Worm (Caenorhabditis elegans) whole organism, L2 larva: ENCODE data around the gene pfn-3.

Experiments used
- ama-1 ChIP-seq: fragments of 150-350 bp; optimal IDR thresholded peaks from 2 replicates; lab custom pipeline; 2018; ENCODE audit warnings: inconsistent platforms
- blmp-1 ChIP-seq: sonication (generic microtip); optimal IDR thresholded peaks from 2 replicates; lab custom pipeline; 2017; ENCODE audit warnings: missing genetic modification characterization, mild to moderate bottlenecking, missing compliant biosample characterization, antibody characterized with exemption, moderate library complexity; ENCODE audit not compliant: insufficient read depth
- nhr-237 ChIP-seq: fragments of 150-350 bp; optimal IDR thresholded peaks from 2 replicates; lab custom pipeline; 2014; ENCODE audit warnings: missing biosample characterization, missing genetic modification characterization
- nhr-25 ChIP-seq: fragments of 150-350 bp; sonication (generic microtip); optimal IDR thresholded peaks from 3 replicates; lab custom pipeline; 2014; ENCODE audit warnings: missing biosample characterization, missing genetic modification characterization

DNA sequence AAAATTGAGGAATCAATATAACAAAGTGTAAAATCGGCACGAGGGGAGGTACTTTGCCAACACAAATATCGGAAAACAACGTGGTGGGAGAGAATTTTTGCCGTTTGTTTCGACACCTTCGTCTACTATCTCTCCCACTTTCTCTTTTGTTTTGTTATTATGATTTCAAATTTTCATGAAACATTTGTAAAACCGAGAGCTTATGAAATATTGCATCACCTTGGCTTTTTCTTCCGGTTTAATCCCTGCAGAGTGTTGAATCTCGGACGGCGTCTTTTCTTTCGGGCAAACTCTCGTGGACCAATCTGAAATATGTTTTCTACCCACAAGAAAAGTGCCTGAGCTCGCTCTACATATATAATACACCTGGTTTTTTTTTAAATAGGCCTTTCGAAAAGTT, 36.1 kb downstream of the pfn-3 start:
- TF ChIP-seq nhr-25 = no peak
- TF ChIP-seq ama-1 (lab: Kevin White, UChicago) = no peak
- no peak for TF ChIP-seq nhr-237
- TF ChIP-seq blmp-1 = no peak
